Worm (Caenorhabditis elegans) whole organism, young adult: ENCODE data around the gene col-165.

ENCODE experiments used
- B0019.2 ChIP-seq: fragments of 200-800 bp; sonication (Bioruptor generic); conservative IDR thresholded peaks from 2 replicates; pipeline ENCODE4 v1.3.6; 2022; ENCODE audit warnings: missing genetic modification reagents, missing genetic modification characterization, missing compliant biosample characterization
- B0261.1 ChIP-seq: sonication (generic microtip); optimal IDR thresholded peaks from 2 replicates; lab custom pipeline; 2016; ENCODE audit warnings: mild to moderate bottlenecking, missing genetic modification characterization, moderate library complexity, missing compliant biosample characterization
- B0336.3 ChIP-seq: fragments of 200-800 bp; sonication (Bioruptor generic); IDR thresholded peaks from 2 replicates; pipeline ENCODE4 v1.3.6; 2022; ENCODE audit warnings: missing genetic modification characterization, missing compliant biosample characterization
- C17E4.6 ChIP-seq: fragments of 200-800 bp; sonication (Bioruptor generic); IDR thresholded peaks from 2 replicates; pipeline ENCODE4 v1.3.6; 2022; ENCODE audit warnings: missing genetic modification reagents, missing genetic modification characterization, missing compliant biosample characterization
- D2030.7 ChIP-seq: fragments of 200-800 bp; sonication (Bioruptor generic); IDR thresholded peaks from 2 replicates; pipeline ENCODE4 v1.3.6; 2022; ENCODE audit warnings: missing genetic modification reagents, missing genetic modification characterization, missing compliant biosample characterization
- F22D6.2 ChIP-seq: sonication (generic microtip); optimal IDR thresholded peaks from 2 replicates; lab custom pipeline; 2016; ENCODE audit warnings: mild to moderate bottlenecking, missing genetic modification characterization, missing compliant biosample characterization
- F39B2.1 ChIP-seq: fragments of 200-800 bp; sonication (Bioruptor generic); IDR thresholded peaks from 2 replicates; pipeline ENCODE4 v1.3.6; 2022; ENCODE audit warnings: missing genetic modification reagents, missing genetic modification characterization, missing compliant biosample characterization
- F57C9.4 ChIP-seq: sonication (generic microtip); optimal IDR thresholded peaks from 2 replicates; lab custom pipeline; 2017; ENCODE audit warnings: mild to moderate bottlenecking, missing genetic modification characterization, missing compliant biosample characterization
- K12H6.12 ChIP-seq: fragments of 200-800 bp; sonication (Bioruptor generic); optimal IDR thresholded peaks from 2 replicates; lab custom pipeline; 2018; ENCODE audit warnings: mild to moderate bottlenecking, missing genetic modification characterization, missing compliant biosample characterization
- T26A5.8 ChIP-seq: sonication (generic microtip); optimal IDR thresholded peaks from 2 replicates; lab custom pipeline; 2016; ENCODE audit warnings: missing genetic modification characterization, missing compliant biosample characterization
- Y53G8AR.9 ChIP-seq: fragments of 200-800 bp; sonication (Bioruptor generic); conservative IDR thresholded peaks from 2 replicates; pipeline ENCODE4 v1.3.6; 2022; ENCODE audit warnings: missing genetic modification reagents, missing genetic modification characterization, missing compliant biosample characterization
- akir-1 ChIP-seq: fragments of 200-800 bp; sonication (Bioruptor generic); optimal IDR thresholded peaks from 2 replicates; lab custom pipeline; 2018; ENCODE audit warnings: mild to moderate bottlenecking, missing genetic modification characterization, moderate library complexity, missing compliant biosample characterization
- athp-1 ChIP-seq: sonication (generic microtip); optimal IDR thresholded peaks from 2 replicates; lab custom pipeline; 2017; ENCODE audit warnings: mild to moderate bottlenecking, missing genetic modification characterization, missing compliant biosample characterization
- ccch-3 ChIP-seq: fragments of 200-800 bp; sonication (Bioruptor generic); optimal IDR thresholded peaks from 2 replicates; lab custom pipeline; 2018; ENCODE audit warnings: mild to moderate bottlenecking, missing genetic modification characterization, missing compliant biosample characterization
- cebp-1 ChIP-seq, 2 experiments: fragments of 200-800 bp in 1 of 2; sonication (Bioruptor generic) in 1 of 2; sonication (generic microtip) in 1 of 2; IDR thresholded peaks in 1 of 2; optimal IDR thresholded peaks in 1 of 2; 2 replicates each; pipeline versions ENCODE4 v1.3.6 to Lab custom; 2017 to 2022; ENCODE audit warnings: missing compliant biosample characterization in 2 of 2, missing genetic modification characterization in 2 of 2, mild to moderate bottlenecking in 1 of 2, missing genetic modification reagents in 1 of 2, moderate library complexity in 1 of 2
- ceh-40 ChIP-seq: fragments of 200-800 bp; sonication (Bioruptor generic); IDR thresholded peaks from 2 replicates; pipeline ENCODE4 v1.3.6; 2022; ENCODE audit warnings: missing genetic modification characterization, missing compliant biosample characterization
- ceh-58 ChIP-seq: fragments of 200-800 bp; sonication (Bioruptor generic); IDR thresholded peaks from 2 replicates; pipeline ENCODE4 v1.3.6; 2022; ENCODE audit warnings: missing genetic modification characterization, missing compliant biosample characterization
- dox-1 ChIP-seq: fragments of 200-800 bp; sonication (Bioruptor generic); IDR thresholded peaks from 2 replicates; pipeline ENCODE4 v1.3.6; 2022; ENCODE audit warnings: missing genetic modification reagents, missing genetic modification characterization, missing compliant biosample characterization
- dpl-1 ChIP-seq: fragments of 150-350 bp; optimal IDR thresholded peaks from 2 replicates; lab custom pipeline; 2014; ENCODE audit warnings: missing biosample characterization, missing genetic modification reagents, missing genetic modification characterization
- efl-1 ChIP-seq: fragments of 150-350 bp; optimal IDR thresholded peaks from 2 replicates; lab custom pipeline; 2014; ENCODE audit warnings: missing biosample characterization, missing genetic modification reagents, missing genetic modification characterization
- egrh-3 ChIP-seq: fragments of 200-800 bp; sonication (Bioruptor generic); IDR thresholded peaks from 2 replicates; pipeline ENCODE4 v1.3.6; 2022; ENCODE audit warnings: missing genetic modification reagents, missing genetic modification characterization, missing compliant biosample characterization
- gei-17 ChIP-seq: fragments of 200-800 bp; sonication (Bioruptor generic); optimal IDR thresholded peaks from 2 replicates; lab custom pipeline; 2018; ENCODE audit warnings: mild to moderate bottlenecking, missing genetic modification characterization, missing compliant biosample characterization
- him-1 ChIP-seq: sonication (generic microtip); optimal IDR thresholded peaks from 2 replicates; lab custom pipeline; 2016; ENCODE audit warnings: missing genotype, missing genetic modification reagents, missing genetic modification characterization, missing compliant biosample characterization
- hlh-12 ChIP-seq: sonication (generic microtip); optimal IDR thresholded peaks from 2 replicates; lab custom pipeline; 2016; ENCODE audit warnings: missing genetic modification characterization, missing compliant biosample characterization
- hlh-26 ChIP-seq: fragments of 200-800 bp; sonication (Bioruptor generic); conservative IDR thresholded peaks from 2 replicates; pipeline ENCODE4 v1.3.6; 2022; ENCODE audit warnings: missing genetic modification reagents, missing genetic modification characterization, missing compliant biosample characterization
- hrde-1 ChIP-seq: sonication (generic microtip); optimal IDR thresholded peaks from 2 replicates; lab custom pipeline; 2016; ENCODE audit warnings: missing genetic modification characterization, mild to moderate bottlenecking, missing compliant biosample characterization, moderate library complexity, missing genotype, missing genetic modification reagents, borderline replicate concordance
- hsf-1 ChIP-seq: fragments of 200-800 bp; sonication (Bioruptor generic); IDR thresholded peaks from 2 replicates; pipeline ENCODE4 v1.3.6; 2022; ENCODE audit warnings: missing genetic modification reagents, missing genetic modification characterization, missing compliant biosample characterization
- lin-40 ChIP-seq: sonication (generic microtip); optimal IDR thresholded peaks from 2 replicates; lab custom pipeline; 2016; ENCODE audit warnings: missing genetic modification characterization, mild to moderate bottlenecking, missing compliant biosample characterization, missing genotype, missing genetic modification reagents
- lin-54 ChIP-seq: fragments of 200-800 bp; sonication (Bioruptor generic); optimal IDR thresholded peaks from 2 replicates; lab custom pipeline; 2018; ENCODE audit warnings: mild to moderate bottlenecking, missing genetic modification characterization, missing compliant biosample characterization
- lsl-1 ChIP-seq: fragments of 200-800 bp; sonication (Bioruptor generic); optimal IDR thresholded peaks from 2 replicates; lab custom pipeline; 2018; ENCODE audit warnings: mild to moderate bottlenecking, missing genetic modification characterization, moderate library complexity, missing compliant biosample characterization
- madf-3 ChIP-seq: fragments of 200-800 bp; sonication (Bioruptor generic); IDR thresholded peaks from 2 replicates; pipeline ENCODE4 v1.3.6; 2022; ENCODE audit warnings: missing genetic modification reagents, missing genetic modification characterization, missing compliant biosample characterization
- madf-6 ChIP-seq: fragments of 200-800 bp; sonication (Bioruptor generic); IDR thresholded peaks from 2 replicates; pipeline ENCODE4 v1.3.6; 2022; ENCODE audit warnings: missing genetic modification reagents, missing genetic modification characterization, missing compliant biosample characterization
- nhr-27 ChIP-seq: fragments of 200-800 bp; sonication (Bioruptor generic); optimal IDR thresholded peaks from 2 replicates; lab custom pipeline; 2018; ENCODE audit warnings: mild to moderate bottlenecking, missing genetic modification characterization, moderate library complexity, missing compliant biosample characterization
- nhr-80 ChIP-seq: sonication (generic microtip); optimal IDR thresholded peaks from 2 replicates; lab custom pipeline; 2016; ENCODE audit warnings: missing genetic modification characterization, missing compliant biosample characterization
- nhr-90 ChIP-seq: sonication (generic microtip); optimal IDR thresholded peaks from 2 replicates; lab custom pipeline; 2016; ENCODE audit warnings: missing genotype, mild to moderate bottlenecking, missing genetic modification characterization, missing compliant biosample characterization
- pbrm-1 ChIP-seq: fragments of 200-800 bp; sonication (Bioruptor generic); IDR thresholded peaks from 2 replicates; pipeline ENCODE4 v1.3.6; 2022; ENCODE audit warnings: missing genetic modification reagents, missing genetic modification characterization, missing compliant biosample characterization
- pha-4 ChIP-seq: fragments of 150-350 bp; sonication (generic microtip); optimal IDR thresholded peaks from 2 replicates; lab custom pipeline; 2014; ENCODE audit warnings: missing biosample characterization, missing genetic modification reagents, missing genetic modification characterization
- rpc-1 ChIP-seq, 2 experiments: fragments of 150-350 bp in 1 of 2; sonication (generic microtip) in 1 of 2; optimal IDR thresholded peaks; 2 replicates each; lab custom pipeline; 2014 to 2018; ENCODE audit warnings: missing biosample characterization in 1 of 2, missing genetic modification characterization in 1 of 2, missing genetic modification reagents in 1 of 2, missing genotype in 1 of 2
- snpc-1.1 ChIP-seq: sonication (generic microtip); optimal IDR thresholded peaks from 2 replicates; lab custom pipeline; 2017; ENCODE audit warnings: missing genetic modification characterization, mild to moderate bottlenecking, missing compliant biosample characterization, antibody characterized with exemption, moderate library complexity, missing genotype, missing genetic modification reagents; ENCODE audit not compliant: insufficient read depth
- snpc-1.3 ChIP-seq: sonication (generic microtip); optimal IDR thresholded peaks from 2 replicates; lab custom pipeline; 2017; ENCODE audit warnings: missing genetic modification characterization, mild to moderate bottlenecking, missing compliant biosample characterization, antibody characterized with exemption, moderate library complexity, missing genotype, missing genetic modification reagents; ENCODE audit not compliant: insufficient read depth
- unc-62 ChIP-seq: fragments of 150-350 bp; optimal IDR thresholded peaks from 2 replicates; lab custom pipeline; 2014; ENCODE audit warnings: missing biosample characterization, missing genetic modification reagents, missing genetic modification characterization
- zfh-2 ChIP-seq: fragments of 200-800 bp; sonication (Bioruptor generic); conservative IDR thresholded peaks from 2 replicates; pipeline ENCODE4 v1.3.6; 2022; ENCODE audit warnings: missing genetic modification reagents, missing genetic modification characterization, missing compliant biosample characterization
- ztf-25 ChIP-seq: fragments of 200-800 bp; sonication (Bioruptor generic); IDR thresholded peaks from 2 replicates; pipeline ENCODE4 v1.3.6; 2022; ENCODE audit warnings: missing genetic modification reagents, missing genetic modification characterization, missing compliant biosample characterization
- ztf-3 ChIP-seq: fragments of 200-800 bp; sonication (Bioruptor generic); optimal IDR thresholded peaks from 2 replicates; lab custom pipeline; 2018; ENCODE audit warnings: mild to moderate bottlenecking, missing genetic modification characterization, missing compliant biosample characterization
- ztf-6 ChIP-seq: fragments of 200-800 bp; sonication (Bioruptor generic); IDR thresholded peaks from 2 replicates; pipeline ENCODE4 v1.3.6; 2022; ENCODE audit warnings: missing genetic modification reagents, missing genetic modification characterization, missing compliant biosample characterization

col-165 gene

DNA sequence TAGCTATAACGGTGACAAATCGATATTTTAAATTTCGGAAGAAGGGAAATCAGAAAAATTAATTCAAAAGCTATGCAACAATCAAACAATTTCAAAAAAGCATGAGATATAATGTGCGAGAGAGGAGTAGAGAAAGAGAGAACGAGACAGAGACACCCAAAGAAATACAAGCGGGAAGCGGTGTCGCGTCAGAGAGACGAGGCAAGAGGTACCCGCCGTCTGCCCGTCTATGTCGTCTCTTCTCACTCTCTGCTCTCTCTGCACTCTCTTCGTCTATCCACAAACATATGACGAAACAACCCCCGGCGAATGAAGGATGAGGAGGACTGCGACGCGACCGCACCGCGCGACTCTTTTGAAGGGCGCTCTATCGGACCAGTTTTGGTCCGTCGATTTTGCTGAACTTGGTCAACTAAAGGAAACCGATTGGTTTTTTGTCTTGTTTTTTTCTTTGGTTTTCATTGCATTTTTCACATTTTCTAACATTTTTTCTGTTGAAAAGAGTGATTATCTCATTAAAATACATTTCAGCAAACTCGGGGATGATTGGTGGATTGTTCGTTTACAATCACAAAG, 35.5 kb downstream of the col-165 start, which contains the start of gene dpy-23 (continued):
- TF ChIP-seq K12H6.12 (tag; lab: Kevin White, UChicago): peak; percentile 93
- TF ChIP-seq B0336.3 (GFP tag; lab: Robert Waterston, UW): peak; percentile 81
- no peak for TF ChIP-seq hlh-12 (tag; lab: Kevin White, UChicago)
- no peak for TF ChIP-seq ztf-6 (GFP tag; lab: Robert Waterston, UW)
- TF ChIP-seq dox-1: peak; percentile 87
- TF ChIP-seq zfh-2 (GFP tag; lab: Robert Waterston, UW): peak; percentile 99
- TF ChIP-seq T26A5.8 (tag; lab: Kevin White, UChicago): no peak
- TF ChIP-seq lin-54 (GFP tag; lab: Kevin White, UChicago): peak; percentile 51
- no peak for TF ChIP-seq ceh-58 (GFP tag; lab: Robert Waterston, UW)
- no peak for TF ChIP-seq rpc-1 (optimal IDR thresholded peaks at IDR 0.05; lab: Kevin White, UChicago)
- no peak for TF ChIP-seq rpc-1 (tag; optimal IDR thresholded peaks at IDR 0.05; lab: Kevin White, UChicago)
- peak; percentile 84 for TF ChIP-seq cebp-1 (GFP tag; IDR thresholded peaks at IDR 0.05; lab: Robert Waterston, UW)
- TF ChIP-seq cebp-1 (tag; optimal IDR thresholded peaks at IDR 0.05; lab: Kevin White, UChicago): peak; percentile 96
- peak; percentile 33 for TF ChIP-seq pha-4 (tag; lab: Kevin White, UChicago)
- TF ChIP-seq efl-1 (GFP tag; lab: Kevin White, UChicago): no peak
- no peak for TF ChIP-seq him-1 (tag; lab: Kevin White, UChicago)
- TF ChIP-seq ztf-25 (GFP tag; lab: Robert Waterston, UW): no peak
- TF ChIP-seq snpc-1.3 (tag; lab: Kevin White, UChicago): no peak
- TF ChIP-seq ceh-40 (GFP tag; lab: Robert Waterston, UW): no peak
- peak; percentile 40 for TF ChIP-seq madf-6 (GFP tag; lab: Robert Waterston, UW)
- TF ChIP-seq C17E4.6: no peak
- no peak for TF ChIP-seq ztf-3 (GFP tag; lab: Kevin White, UChicago)
- no peak for TF ChIP-seq F39B2.1
- no peak for TF ChIP-seq lsl-1 (GFP tag; lab: Kevin White, UChicago)
- TF ChIP-seq madf-3 (GFP tag; lab: Robert Waterston, UW): peak; percentile 85
- TF ChIP-seq lin-40 (tag; lab: Kevin White, UChicago): peak; percentile 89
- TF ChIP-seq D2030.7 (GFP tag; lab: Robert Waterston, UW): no peak
- TF ChIP-seq hrde-1: no peak
- TF ChIP-seq hlh-26 (GFP tag; lab: Robert Waterston, UW): no peak
- peak; percentile 5 for TF ChIP-seq dpl-1 (GFP tag; lab: Kevin White, UChicago)
- TF ChIP-seq F22D6.2: peak; percentile 35
- TF ChIP-seq egrh-3 (GFP tag; lab: Robert Waterston, UW): peak; percentile 60
- TF ChIP-seq unc-62 (GFP tag; lab: Kevin White, UChicago): no peak
- no peak for TF ChIP-seq ccch-3 (GFP tag; lab: Kevin White, UChicago)
- TF ChIP-seq B0019.2 (GFP tag; lab: Robert Waterston, UW): no peak
- TF ChIP-seq pbrm-1: peak; percentile 87
- TF ChIP-seq athp-1 (tag; lab: Kevin White, UChicago): peak; percentile 23
- peak; percentile 87 for TF ChIP-seq nhr-80
- no peak for TF ChIP-seq snpc-1.1 (tag; lab: Kevin White, UChicago)
- TF ChIP-seq F57C9.4: no peak
- peak; percentile 73 for TF ChIP-seq gei-17 (GFP tag; lab: Kevin White, UChicago)
- no peak for TF ChIP-seq hsf-1 (GFP tag; lab: Robert Waterston, UW)
- TF ChIP-seq nhr-90: peak; percentile 2
- TF ChIP-seq akir-1: no peak
- TF ChIP-seq nhr-27 (tag; lab: Kevin White, UChicago): no peak
- TF ChIP-seq Y53G8AR.9: peak; percentile 69; the same call in 1 of the 2 replicates
- no peak for TF ChIP-seq B0261.1 (tag; lab: Kevin White, UChicago)
- TF ChIP-seq, all 124 proteins: peak for 51
